Worm (Caenorhabditis elegans) whole organism, dauer: ENCODE measurements around the gene far-2.

Experiments used
- unc-62 ChIP-seq: sonication (generic microtip); optimal IDR thresholded peaks from 2 replicates; lab custom pipeline; 2017; ENCODE audit warnings: missing biosample characterization, missing genetic modification reagents, missing genetic modification characterization

far-2 gene

ce11 chrIII:9081763-9082162 lies at the start of gene far-2:
far-2 (plus strand) TSS chrIII:9081828.
- TF ChIP-seq unc-62 (GFP tag; lab: Kevin White, UChicago), result no peak

- no peak for TF ChIP-seq unc-62 (GFP tag; lab: Kevin White, UChicago)
Observed at ce11 chrIII:9034133-9034532, 47.5 kb upstream of the far-2 start.

DNA sequence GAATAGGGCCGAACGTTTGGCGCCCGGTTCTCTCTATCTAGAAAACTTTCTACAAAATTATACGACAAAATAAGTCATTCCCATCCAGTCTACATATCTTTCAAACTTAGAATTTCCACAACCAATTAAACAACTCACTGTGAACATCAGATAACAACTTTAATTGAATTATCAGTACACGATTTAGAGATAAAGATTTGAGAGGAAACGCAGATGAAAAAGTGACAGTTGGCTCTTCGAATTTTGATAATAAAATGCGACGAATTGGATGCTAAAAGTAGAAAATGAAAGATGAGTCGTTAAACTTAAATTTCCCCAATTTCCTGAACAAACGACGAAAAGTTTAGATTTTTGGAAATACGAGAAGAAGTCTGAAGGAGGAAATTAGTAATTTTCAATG lies 46.6 kb upstream of the far-2 start:
- no peak for TF ChIP-seq unc-62 (GFP tag; lab: Kevin White, UChicago)

ce11 chrIII:9037658-9038057 lies 44.0 kb upstream of the far-2 start, which contains the start of gene R107.9:
R107.9 (plus strand) TSS chrIII:9037958.
- TF ChIP-seq unc-62 (GFP tag; lab: Kevin White, UChicago), result no peak

ce11 chrIII:9043200-9043599 lies 38.4 kb upstream of the far-2 start, which contains the start of gene nac-2:
nac-2 (minus strand) TSS chrIII:9043300.
- TF ChIP-seq unc-62 (GFP tag; lab: Kevin White, UChicago), result no peak

ce11 chrIII:9045838-9046237 lies 35.8 kb upstream of the far-2 start, which contains the start of gene R107.2:
R107.2 (minus strand) TSS chrIII:9045938.
- no peak for TF ChIP-seq unc-62 (GFP tag; lab: Kevin White, UChicago)

ce11 chrIII:9047260-9047659 lies 34.4 kb upstream of the far-2 start:
- no peak for TF ChIP-seq unc-62 (GFP tag; lab: Kevin White, UChicago)

- TF ChIP-seq unc-62 (GFP tag; lab: Kevin White, UChicago), result no peak
Observed at ce11 chrIII:9050600-9050999, 31.0 kb upstream of the far-2 start, which contains the start of gene ikke-1. ikke-1 (minus strand) TSS chrIII:9050700.

DNA sequence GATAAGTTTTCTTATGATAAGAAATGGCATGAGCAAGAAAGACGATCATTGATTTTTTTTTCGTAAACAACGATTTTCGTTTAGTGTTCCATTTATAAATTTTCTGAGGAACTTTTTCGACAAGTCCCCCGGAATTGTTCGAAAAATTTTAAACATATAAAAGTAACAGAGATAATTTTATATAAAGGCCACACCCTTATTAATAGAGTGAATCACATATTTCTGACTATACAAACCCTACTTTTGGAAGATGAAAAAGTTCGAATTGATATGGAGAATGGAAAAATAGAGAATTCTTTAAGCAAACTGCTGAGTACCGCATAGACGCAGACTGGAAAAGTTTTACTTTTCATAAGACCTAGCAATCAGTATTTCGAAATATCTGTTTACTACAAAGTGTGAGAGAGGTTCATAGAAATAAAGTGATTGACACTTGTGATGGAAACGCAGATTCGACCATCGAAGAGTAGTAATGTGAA lies 30.5 kb upstream of the far-2 start:
- TF ChIP-seq unc-62 (GFP tag; lab: Kevin White, UChicago), result no peak

ce11 chrIII:9051714-9052113 lies 29.9 kb upstream of the far-2 start:
- TF ChIP-seq unc-62 (GFP tag; lab: Kevin White, UChicago), result no peak

ce11 chrIII:9052371-9052978 lies 29.2 kb upstream of the far-2 start:
- TF ChIP-seq unc-62 (GFP tag; lab: Kevin White, UChicago), result no peak

DNA sequence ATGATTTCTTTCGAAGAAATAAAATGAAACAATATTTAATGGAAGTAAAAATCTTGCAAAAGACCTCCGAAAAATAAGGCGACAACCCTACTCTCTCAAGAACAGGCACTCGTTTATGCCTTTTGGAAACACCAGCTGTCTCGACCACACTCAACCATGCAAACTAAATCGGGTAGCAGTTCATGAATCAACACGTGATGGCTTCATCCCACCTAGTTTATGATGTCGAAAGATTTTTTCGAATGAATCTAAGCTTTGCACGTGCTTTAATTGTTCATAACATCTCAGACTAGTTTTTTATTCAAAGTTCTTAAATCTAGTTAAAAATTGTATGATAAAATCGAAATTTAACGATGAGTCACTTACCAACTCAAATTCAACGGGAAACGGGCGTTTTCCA lies 28.4 kb upstream of the far-2 start:
- TF ChIP-seq unc-62 (GFP tag; lab: Kevin White, UChicago), result no peak

DNA sequence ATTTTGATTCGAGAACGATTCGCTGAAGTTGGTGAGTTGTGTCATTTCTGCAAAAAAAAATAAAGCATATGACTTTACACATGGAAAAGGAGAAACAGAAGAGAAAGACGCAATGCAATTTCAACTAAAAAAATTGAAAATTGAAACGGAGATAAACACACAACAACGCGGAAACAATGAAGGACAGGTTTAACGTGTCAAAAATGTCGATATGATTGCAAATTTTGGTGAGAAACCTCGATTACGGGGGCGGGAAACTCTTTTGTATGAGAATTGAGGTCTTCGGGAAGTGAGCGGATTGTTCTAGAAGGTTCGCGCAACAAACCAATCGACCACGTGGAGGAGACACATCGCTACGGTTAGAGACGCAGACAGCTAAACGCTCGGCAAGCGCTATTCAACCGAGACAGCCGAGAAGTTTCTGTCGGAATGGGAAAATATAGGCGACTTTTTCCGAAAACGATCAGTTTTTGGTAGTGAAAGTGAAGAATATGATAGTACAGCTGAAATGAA lies 27.8 kb upstream of the far-2 start, which contains the start of gene R107.5:
Gene R107.5 (minus strand): TSS at position 51 of the 513 bp plus-strand sequence.
- no peak for TF ChIP-seq unc-62 (GFP tag; lab: Kevin White, UChicago)

- no peak for TF ChIP-seq unc-62 (GFP tag; lab: Kevin White, UChicago)
Observed at ce11 chrIII:9054414-9055147, 27.0 kb upstream of the far-2 start, which contains the start of gene cls-2. cls-2 (plus strand) TSS chrIII:9055048.

DNA sequence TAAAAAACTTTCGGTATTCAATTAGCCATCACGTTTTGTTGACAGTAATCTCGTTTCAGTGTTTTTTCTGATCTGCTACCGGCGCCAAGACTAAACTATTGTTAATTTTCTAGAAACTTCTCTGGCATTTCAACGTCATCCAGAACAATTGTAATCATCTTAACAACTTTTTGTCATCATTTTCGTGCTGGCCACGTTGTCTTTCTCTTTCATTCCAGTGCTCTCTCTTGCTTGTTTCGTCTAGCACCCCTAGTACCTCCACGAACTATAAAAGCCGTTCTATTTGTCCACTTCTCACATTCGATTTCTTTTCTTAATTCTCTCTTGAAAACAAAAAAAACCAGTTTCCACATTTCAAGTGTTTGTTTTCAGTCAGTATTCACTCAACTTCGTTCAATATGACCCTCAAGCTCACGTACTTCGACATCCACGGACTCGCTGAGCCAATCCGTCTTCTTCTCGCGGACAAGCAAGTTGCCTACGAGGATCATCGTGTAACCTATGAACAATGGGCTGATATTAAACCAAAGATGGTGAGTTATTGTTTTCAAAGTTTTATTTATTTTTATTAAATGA lies 22.6 kb upstream of the far-2 start, which contains the start of gene gst-1:
Gene gst-1 (plus strand): TSS at position 373 of the 576 bp plus-strand sequence.
- no peak for TF ChIP-seq unc-62 (GFP tag; lab: Kevin White, UChicago)

ce11 chrIII:9060267-9060666 lies 21.4 kb upstream of the far-2 start:
- TF ChIP-seq unc-62 (GFP tag; lab: Kevin White, UChicago), result no peak
